Worm (Caenorhabditis elegans) whole organism, L4 larva: Measurements from ENCODE around the gene egl-4.

Experiments
- D1046.2 ChIP-seq: fragments of 200-800 bp; sonication (Bioruptor generic); IDR thresholded peaks from 2 replicates; pipeline ENCODE4 v1.3.6; 2022; ENCODE audit warnings: missing genetic modification characterization, missing compliant biosample characterization
- F26F4.8 ChIP-seq: fragments of 200-800 bp; sonication (Bioruptor generic); conservative IDR thresholded peaks from 2 replicates; pipeline ENCODE4 v1.3.6; 2022; ENCODE audit warnings: missing genetic modification characterization, missing compliant biosample characterization
- F37D6.2 ChIP-seq: sonication (generic microtip); optimal IDR thresholded peaks from 2 replicates; lab custom pipeline; 2016; ENCODE audit warnings: mild to moderate bottlenecking, missing genetic modification characterization, missing compliant biosample characterization
- T20F7.1 ChIP-seq: fragments of 200-800 bp; sonication (Bioruptor generic); optimal IDR thresholded peaks from 2 replicates; lab custom pipeline; 2018; ENCODE audit warnings: mild to moderate bottlenecking, missing genetic modification characterization, missing compliant biosample characterization
- Y105C5A.15 ChIP-seq: fragments of 200-800 bp; sonication (Bioruptor generic); IDR thresholded peaks from 2 replicates; pipeline ENCODE4 v1.3.6; 2022; ENCODE audit warnings: missing genetic modification characterization, missing compliant biosample characterization
- Y5F2A.4 ChIP-seq: fragments of 200-800 bp; sonication (Bioruptor generic); optimal IDR thresholded peaks from 2 replicates; lab custom pipeline; 2018; ENCODE audit warnings: mild to moderate bottlenecking, missing genetic modification characterization, missing compliant biosample characterization
- Y75B8A.6 ChIP-seq: fragments of 200-800 bp; sonication (Bioruptor generic); IDR thresholded peaks from 2 replicates; pipeline ENCODE4 v1.3.6; 2022; ENCODE audit warnings: missing genetic modification reagents, missing genetic modification characterization, missing compliant biosample characterization
- arid-1 ChIP-seq: fragments of 200-800 bp; sonication (Bioruptor generic); conservative IDR thresholded peaks from 2 replicates; pipeline ENCODE4 v1.3.6; 2022; ENCODE audit warnings: missing genetic modification reagents, missing genetic modification characterization, missing compliant biosample characterization
- ceh-28 ChIP-seq: fragments of 150-350 bp; optimal IDR thresholded peaks from 2 replicates; lab custom pipeline; 2014; ENCODE audit warnings: missing biosample characterization, missing genetic modification reagents, missing genetic modification characterization
- ceh-44 ChIP-seq: fragments of 200-800 bp; sonication (Bioruptor generic); IDR thresholded peaks from 2 replicates; pipeline ENCODE4 v1.3.6; 2022; ENCODE audit warnings: missing genetic modification reagents, missing genetic modification characterization, missing compliant biosample characterization
- cey-2 ChIP-seq: sonication (generic microtip); optimal IDR thresholded peaks from 3 replicates; lab custom pipeline; 2017; ENCODE audit warnings: missing genetic modification characterization, mild to moderate bottlenecking, missing compliant biosample characterization, antibody characterized with exemption, borderline replicate concordance; ENCODE audit not compliant: insufficient read depth
- ctbp-1 ChIP-seq: fragments of 200-800 bp; sonication (Bioruptor generic); IDR thresholded peaks from 2 replicates; pipeline ENCODE4 v1.3.6; 2022; ENCODE audit warnings: missing genetic modification reagents, missing genetic modification characterization, missing compliant biosample characterization
- daf-12 ChIP-seq: fragments of 150-350 bp; optimal IDR thresholded peaks from 2 replicates; lab custom pipeline; 2014; ENCODE audit warnings: missing biosample characterization, missing genetic modification reagents, missing genetic modification characterization
- daf-16 ChIP-seq, 3 experiments: sonication (generic microtip); optimal IDR thresholded peaks; 2 replicates each; lab custom pipeline; 2016 to 2017; ENCODE audit warnings: missing genetic modification characterization in 3 of 3, missing genetic modification reagents in 3 of 3, mild to moderate bottlenecking in 2 of 3, missing compliant biosample characterization in 2 of 3, missing biosample characterization in 1 of 3, moderate library complexity in 1 of 3
- daf-8 ChIP-seq: fragments of 200-800 bp; sonication (Bioruptor generic); IDR thresholded peaks from 2 replicates; pipeline ENCODE4 v1.3.6; 2022; ENCODE audit warnings: missing genetic modification characterization, missing compliant biosample characterization
- dmd-8 ChIP-seq: fragments of 200-800 bp; sonication (Bioruptor generic); IDR thresholded peaks from 2 replicates; pipeline ENCODE4 v1.3.6; 2022; ENCODE audit warnings: missing genetic modification characterization, missing compliant biosample characterization
- dmd-9 ChIP-seq: fragments of 200-800 bp; sonication (Bioruptor generic); IDR thresholded peaks from 2 replicates; pipeline ENCODE4 v1.3.6; 2022; ENCODE audit warnings: missing genetic modification reagents, missing genetic modification characterization, missing compliant biosample characterization
- dpl-1 ChIP-seq: fragments of 150-350 bp; optimal IDR thresholded peaks from 2 replicates; lab custom pipeline; 2014; ENCODE audit warnings: missing biosample characterization, missing genetic modification reagents, missing genetic modification characterization
- duxl-1 ChIP-seq: sonication (generic microtip); optimal IDR thresholded peaks from 2 replicates; lab custom pipeline; 2016; ENCODE audit warnings: mild to moderate bottlenecking, missing genetic modification characterization, moderate library complexity, missing compliant biosample characterization; ENCODE audit not compliant: poor library complexity
- dve-1 ChIP-seq: sonication (generic microtip); optimal IDR thresholded peaks from 2 replicates; lab custom pipeline; 2017; ENCODE audit warnings: antibody characterized with exemption, mild to moderate bottlenecking, missing genetic modification characterization, missing compliant biosample characterization; ENCODE audit not compliant: insufficient read depth
- fkh-10 ChIP-seq: fragments of 150-350 bp; optimal IDR thresholded peaks from 2 replicates; lab custom pipeline; 2014; ENCODE audit warnings: missing biosample characterization, missing genetic modification reagents, missing genetic modification characterization
- hlh-11 ChIP-seq: fragments of 200-800 bp; sonication (Bioruptor generic); optimal IDR thresholded peaks from 2 replicates; lab custom pipeline; 2018; ENCODE audit warnings: mild to moderate bottlenecking, missing genetic modification characterization, missing compliant biosample characterization
- hlh-30 ChIP-seq: sonication (generic microtip); optimal IDR thresholded peaks from 2 replicates; lab custom pipeline; 2017; ENCODE audit warnings: antibody characterized with exemption, mild to moderate bottlenecking, missing genetic modification characterization, missing compliant biosample characterization; ENCODE audit not compliant: insufficient read depth
- jun-1 ChIP-seq: fragments of 150-350 bp; optimal IDR thresholded peaks from 2 replicates; lab custom pipeline; 2014; ENCODE audit warnings: missing biosample characterization, missing genetic modification reagents, missing genetic modification characterization
- lim-7 ChIP-seq: fragments of 200-800 bp; sonication (Bioruptor generic); IDR thresholded peaks from 2 replicates; pipeline ENCODE4 v1.3.6; 2022; ENCODE audit warnings: missing genetic modification characterization, missing compliant biosample characterization
- lin-15B ChIP-seq: fragments of 150-350 bp; sonication (generic microtip); optimal IDR thresholded peaks from 3 replicates; lab custom pipeline; 2014; ENCODE audit warnings: missing biosample characterization, missing genetic modification characterization
- lin-38 ChIP-seq: fragments of 200-800 bp; sonication (Bioruptor generic); IDR thresholded peaks from 2 replicates; pipeline ENCODE4 v1.3.6; 2022; ENCODE audit warnings: missing genetic modification reagents, missing genetic modification characterization, missing compliant biosample characterization
- lsy-2 ChIP-seq, 2 experiments: fragments of 150-350 bp in 1 of 2; sonication (generic microtip) in 1 of 2; optimal IDR thresholded peaks; 2 replicates each; lab custom pipeline; 2014 to 2017; ENCODE audit warnings: missing biosample characterization in 2 of 2, missing genetic modification characterization in 2 of 2
- mdl-1 ChIP-seq, 2 experiments: fragments of 150-350 bp in 1 of 2; sonication (generic microtip) in 1 of 2; optimal IDR thresholded peaks; 2 replicates each; lab custom pipeline; 2014 to 2017; ENCODE audit warnings: missing biosample characterization in 2 of 2, missing genetic modification characterization in 2 of 2
- mep-1 ChIP-seq: fragments of 150-350 bp; sonication (generic microtip); optimal IDR thresholded peaks from 3 replicates; lab custom pipeline; 2014; ENCODE audit warnings: missing biosample characterization, missing genetic modification characterization
- mxl-3 ChIP-seq: fragments of 200-800 bp; sonication (Bioruptor generic); optimal IDR thresholded peaks from 2 replicates; lab custom pipeline; 2018; ENCODE audit warnings: mild to moderate bottlenecking, missing genetic modification characterization, missing compliant biosample characterization
- nhr-10 ChIP-seq: fragments of 150-350 bp; optimal IDR thresholded peaks from 2 replicates; lab custom pipeline; 2014; ENCODE audit warnings: missing biosample characterization, missing genetic modification characterization
- nhr-42 ChIP-seq: fragments of 200-800 bp; sonication (Bioruptor generic); IDR thresholded peaks from 2 replicates; pipeline ENCODE4 v1.3.6; 2022; ENCODE audit warnings: missing genetic modification characterization, missing compliant biosample characterization
- nhr-48 ChIP-seq: sonication (generic microtip); optimal IDR thresholded peaks from 2 replicates; lab custom pipeline; 2016; ENCODE audit warnings: mild to moderate bottlenecking, missing genetic modification characterization, missing compliant biosample characterization
- pha-4 ChIP-seq, 2 experiments: fragments of 150-350 bp in 1 of 2; fragments of 200-800 bp in 1 of 2; sonication (Bioruptor generic) in 1 of 2; IDR thresholded peaks in 1 of 2; optimal IDR thresholded peaks in 1 of 2; 2 replicates each; pipeline versions ENCODE4 v1.3.6 to Lab custom; 2014 to 2022; ENCODE audit warnings: missing genetic modification characterization in 2 of 2, missing genetic modification reagents in 2 of 2, missing biosample characterization in 1 of 2, missing compliant biosample characterization in 1 of 2
- sdz-12 ChIP-seq: fragments of 200-800 bp; sonication (Bioruptor generic); optimal IDR thresholded peaks from 2 replicates; lab custom pipeline; 2018; ENCODE audit warnings: mild to moderate bottlenecking, missing genetic modification characterization, missing compliant biosample characterization
- set-16 ChIP-seq: fragments of 200-800 bp; sonication (Bioruptor generic); IDR thresholded peaks from 2 replicates; pipeline ENCODE4 v1.3.6; 2022; ENCODE audit warnings: missing genetic modification reagents, missing genetic modification characterization, missing compliant biosample characterization
- skn-1 ChIP-seq: fragments of 150-350 bp; optimal IDR thresholded peaks from 2 replicates; lab custom pipeline; 2014; ENCODE audit warnings: missing biosample characterization, missing genetic modification characterization
- snpc-4 ChIP-seq: fragments of 150-350 bp; optimal IDR thresholded peaks from 2 replicates; lab custom pipeline; 2014; ENCODE audit warnings: missing biosample characterization, missing genetic modification characterization
- spr-1 ChIP-seq: sonication (generic microtip); optimal IDR thresholded peaks from 2 replicates; lab custom pipeline; 2016; ENCODE audit warnings: mild to moderate bottlenecking, missing genetic modification characterization, missing compliant biosample characterization
- spr-3 ChIP-seq: fragments of 200-800 bp; sonication (Bioruptor generic); optimal IDR thresholded peaks from 2 replicates; lab custom pipeline; 2018; ENCODE audit warnings: mild to moderate bottlenecking, missing genetic modification characterization, missing compliant biosample characterization
- tag-97 ChIP-seq: fragments of 200-800 bp; sonication (Bioruptor generic); IDR thresholded peaks from 2 replicates; pipeline ENCODE4 v1.3.6; 2022; ENCODE audit warnings: missing genetic modification characterization, missing compliant biosample characterization
- unc-130 ChIP-seq: sonication (generic microtip); optimal IDR thresholded peaks from 2 replicates; lab custom pipeline; 2016; ENCODE audit warnings: missing genetic modification reagents, missing genetic modification characterization, missing compliant biosample characterization
- unc-62 ChIP-seq, 3 experiments: fragments of 150-350 bp in 1 of 3; sonication (generic microtip); optimal IDR thresholded peaks in 2 of 3; peaks in 1 of 3; 1 replicate in 1 of 3; 2 replicates in 2 of 3; lab custom pipeline; 2014 to 2017; ENCODE audit warnings: missing biosample characterization in 3 of 3, missing genetic modification characterization in 3 of 3, missing genetic modification reagents in 3 of 3, missing genotype in 1 of 3
- vab-7 ChIP-seq: fragments of 200-800 bp; sonication (Bioruptor generic); IDR thresholded peaks from 2 replicates; pipeline ENCODE4 v1.3.6; 2022; ENCODE audit warnings: missing genetic modification reagents, missing genetic modification characterization, missing compliant biosample characterization
- zag-1 ChIP-seq: fragments of 150-350 bp; optimal IDR thresholded peaks from 2 replicates; lab custom pipeline; 2014; ENCODE audit warnings: missing biosample characterization, missing genetic modification characterization
- zip-11 ChIP-seq: fragments of 200-800 bp; sonication (Bioruptor generic); IDR thresholded peaks from 2 replicates; pipeline ENCODE4 v1.3.6; 2022; ENCODE audit warnings: missing genetic modification characterization, missing compliant biosample characterization
- zip-2 ChIP-seq: fragments of 150-350 bp; optimal IDR thresholded peaks from 2 replicates; lab custom pipeline; 2014; ENCODE audit warnings: missing biosample characterization, missing genetic modification characterization
- ztf-11 ChIP-seq: fragments of 150-350 bp; optimal IDR thresholded peaks from 2 replicates; lab custom pipeline; 2014; ENCODE audit warnings: missing biosample characterization, missing genetic modification characterization
- ztf-7 ChIP-seq: fragments of 150-350 bp; optimal IDR thresholded peaks from 2 replicates; lab custom pipeline; 2014; ENCODE audit warnings: missing biosample characterization, missing genetic modification characterization

The egl-4 gene

DNA sequence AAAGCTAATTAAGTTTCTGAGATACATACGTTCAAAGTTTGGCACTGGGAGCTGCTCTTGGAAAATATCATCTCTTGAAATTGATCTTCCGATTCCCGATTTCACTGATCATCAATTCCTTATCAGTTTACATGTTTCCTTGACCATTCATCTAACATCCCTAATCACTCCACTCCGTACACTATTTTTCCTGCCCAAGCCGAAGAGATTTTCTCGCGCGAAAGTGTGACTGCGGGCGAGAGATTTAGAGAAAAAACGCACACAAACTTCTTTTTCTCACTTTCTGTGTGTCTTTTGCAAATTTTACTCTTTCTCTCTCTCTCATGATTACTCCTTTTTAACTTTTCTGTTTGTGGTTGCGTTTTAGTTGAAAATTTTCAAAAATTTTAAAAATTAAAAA is 10.7 kb upstream of the egl-4 start (continued):
- TF ChIP-seq spr-3 (GFP tag; lab: Kevin White, UChicago) (no peak), unc-62 (GFP tag; optimal IDR thresholded peaks at IDR 0.05 in 1 of 2; lab: Kevin White, UChicago) (peak in 1 of 2 experiments; percentile 11), unc-62 (tag; optimal IDR thresholded peaks at IDR 0.05; lab: Kevin White, UChicago) (no peak), D1046.2 (GFP tag; lab: Robert Waterston, UW) (no peak), nhr-10 (tag; lab: Kevin White, UChicago) (peak; percentile 87), ctbp-1 (GFP tag; lab: Robert Waterston, UW) (no peak), sdz-12 (GFP tag; lab: Kevin White, UChicago) (no peak), hlh-11 (peak; percentile 81), nhr-48 (no peak), lin-38 (GFP tag; lab: Robert Waterston, UW) (no peak), ceh-28 (tag; lab: Kevin White, UChicago) (no peak), Y105C5A.15 (no peak), mdl-1 (tag; optimal IDR thresholded peaks at IDR 0.05; lab: Kevin White, UChicago) (peak in 1 of 2 experiments; percentile 68), ztf-7 (tag; lab: Kevin White, UChicago) (no peak), daf-16 (GFP tag; optimal IDR thresholded peaks at IDR 0.05; lab: Kevin White, UChicago) (no peak), daf-16 (tag; optimal IDR thresholded peaks at IDR 0.05; lab: Kevin White, UChicago) (peak; percentile 91), jun-1 (tag; lab: Kevin White, UChicago) (no peak), dmd-8 (GFP tag; lab: Robert Waterston, UW) (no peak), lsy-2 (tag; optimal IDR thresholded peaks at IDR 0.05; lab: Kevin White, UChicago) (peak in 1 of 2 experiments; percentile 65), duxl-1 (tag; lab: Kevin White, UChicago) (no peak), arid-1 (no peak), set-16 (no peak), dve-1 (tag; lab: Kevin White, UChicago) (peak; percentile 88), mxl-3 (GFP tag; lab: Kevin White, UChicago) (peak; percentile 59), dpl-1 (GFP tag; lab: Kevin White, UChicago) (peak; percentile 12), spr-1 (tag; lab: Kevin White, UChicago) (no peak), skn-1 (tag; lab: Kevin White, UChicago) (no peak), ceh-44 (GFP tag; lab: Robert Waterston, UW) (no peak), Y5F2A.4 (GFP tag; lab: Kevin White, UChicago) (no peak), zip-2 (tag; lab: Kevin White, UChicago) (no peak), T20F7.1 (GFP tag; lab: Kevin White, UChicago) (no peak), F26F4.8 (no peak), vab-7 (GFP tag; lab: Robert Waterston, UW) (no peak), snpc-4 (tag; lab: Kevin White, UChicago) (no peak), zag-1 (tag; lab: Kevin White, UChicago) (no peak), daf-12 (tag; lab: Kevin White, UChicago) (no peak), daf-8 (no peak), cey-2 (no peak), lin-15B (no peak), tag-97 (no peak), fkh-10 (no peak), ztf-11 (tag; lab: Kevin White, UChicago) (no peak), hlh-30 (tag; lab: Kevin White, UChicago) (peak; percentile 86), lim-7 (GFP tag; lab: Robert Waterston, UW) (no peak), unc-130 (GFP tag; lab: Kevin White, UChicago) (no peak), Y75B8A.6 (no peak), dmd-9 (GFP tag; lab: Robert Waterston, UW) (no peak), zip-11 (GFP tag; lab: Robert Waterston, UW) (no peak), nhr-42 (GFP tag; lab: Robert Waterston, UW) (no peak), mep-1 (tag; lab: Kevin White, UChicago) (peak; percentile 61), pha-4 (GFP tag; IDR thresholded peaks at IDR 0.05; lab: Robert Waterston, UW) (no peak), pha-4 (tag; optimal IDR thresholded peaks at IDR 0.05; lab: Kevin White, UChicago) (no peak), F37D6.2 (tag; lab: Kevin White, UChicago) (no peak)
